Fruit fly (Drosophila melanogaster) whole organism, embryonic: ENCODE measurements around the gene CG7806.

Experiments used
- CG10431 ChIP-seq: fragments of 200-800 bp; sonication (Bioruptor generic); optimal IDR thresholded peaks from 3 replicates; lab custom pipeline; 2018; ENCODE audit warnings: missing biosample characterization, mild to moderate bottlenecking, missing genetic modification characterization
- CG10654 ChIP-seq: fragments of 200-800 bp; sonication (Bioruptor generic); optimal IDR thresholded peaks from 2 replicates; lab custom pipeline; 2016; ENCODE audit warnings: missing biosample characterization, missing genetic modification characterization
- CG11560 ChIP-seq: fragments of 200-800 bp; sonication (Bioruptor generic); IDR thresholded peaks from 3 replicates; pipeline ENCODE4 v1.3.6; 2022; ENCODE audit warnings: missing biosample characterization, missing genetic modification characterization
- CG12219 ChIP-seq: fragments of 200-800 bp; sonication (Bioruptor generic); optimal IDR thresholded peaks from 3 replicates; lab custom pipeline; 2018; ENCODE audit warnings: missing biosample characterization, mild to moderate bottlenecking, missing genetic modification characterization
- CG17385 ChIP-seq: fragments of 200-800 bp; sonication (Bioruptor generic); optimal IDR thresholded peaks from 3 replicates; lab custom pipeline; 2018; ENCODE audit warnings: missing biosample characterization, mild to moderate bottlenecking, missing genetic modification characterization
- CG18011 ChIP-seq: fragments of 200-800 bp; sonication (Bioruptor generic); optimal IDR thresholded peaks from 2 replicates; lab custom pipeline; 2017; ENCODE audit warnings: missing biosample characterization, missing genetic modification characterization, mild to moderate bottlenecking, moderate library complexity, missing genotype
- CG18599 ChIP-seq: fragments of 200-800 bp; sonication (Bioruptor generic); optimal IDR thresholded peaks from 3 replicates; lab custom pipeline; 2017; ENCODE audit warnings: missing biosample characterization, missing genetic modification characterization, mild to moderate bottlenecking, moderate library complexity, missing genetic modification reagents
- CG18619 ChIP-seq: fragments of 200-800 bp; sonication (Bioruptor generic); optimal IDR thresholded peaks from 3 replicates; lab custom pipeline; 2017; ENCODE audit warnings: missing biosample characterization, mild to moderate bottlenecking, missing genetic modification characterization
- CG2116 ChIP-seq: fragments of 200-800 bp; sonication (Bioruptor generic); optimal IDR thresholded peaks from 3 replicates; lab custom pipeline; 2018; ENCODE audit warnings: missing biosample characterization, mild to moderate bottlenecking, missing genetic modification characterization
- CG2199 ChIP-seq: fragments of 200-800 bp; sonication (Bioruptor generic); IDR thresholded peaks from 3 replicates; pipeline ENCODE4 v1.3.6; 2022; ENCODE audit warnings: missing biosample characterization, missing genetic modification characterization
- CG6254 ChIP-seq: fragments of 200-800 bp; sonication (Bioruptor generic); optimal IDR thresholded peaks from 3 replicates; lab custom pipeline; 2017; ENCODE audit warnings: mild to moderate bottlenecking, missing biosample characterization, missing genetic modification reagents, missing genetic modification characterization
- CG6683 ChIP-seq: fragments of 200-800 bp; sonication (Bioruptor generic); optimal IDR thresholded peaks from 2 replicates; lab custom pipeline; 2017; ENCODE audit warnings: missing biosample characterization, mild to moderate bottlenecking, missing genetic modification characterization, missing genetic modification reagents
- CG7271 ChIP-seq: fragments of 200-800 bp; sonication (Bioruptor generic); optimal IDR thresholded peaks from 2 replicates; lab custom pipeline; 2018; ENCODE audit warnings: missing biosample characterization, mild to moderate bottlenecking, missing genetic modification characterization, moderate library complexity
- CG8388 ChIP-seq: fragments of 200-800 bp; sonication (Bioruptor generic); optimal IDR thresholded peaks from 2 replicates; lab custom pipeline; 2019; ENCODE audit warnings: missing biosample characterization, mild to moderate bottlenecking, missing genetic modification characterization, moderate library complexity
- CG8765 ChIP-seq: fragments of 200-800 bp; sonication (Bioruptor generic); IDR thresholded peaks from 2 replicates; pipeline ENCODE4 v1.3.6; 2022; ENCODE audit warnings: missing biosample characterization, missing genetic modification characterization
- Dek ChIP-seq: fragments of 200-800 bp; sonication (Bioruptor generic); optimal IDR thresholded peaks from 3 replicates; lab custom pipeline; 2019; ENCODE audit warnings: missing biosample characterization, mild to moderate bottlenecking, missing genetic modification characterization, moderate library complexity
- Dll ChIP-seq: fragments of 200-800 bp; sonication (Bioruptor generic); IDR thresholded peaks from 4 replicates; pipeline ENCODE4 v1.3.6; 2022; ENCODE audit warnings: missing biosample characterization, missing genetic modification characterization; ENCODE audit not compliant: partially characterized antibody
- Dref ChIP-seq: fragments of 200-800 bp; sonication (Bioruptor generic); IDR thresholded peaks from 2 replicates; pipeline ENCODE4 v1.3.6; 2022; ENCODE audit warnings: missing biosample characterization, missing genetic modification characterization
- Fer2 ChIP-seq: fragments of 200-800 bp; sonication (Bioruptor generic); optimal IDR thresholded peaks from 2 replicates; lab custom pipeline; 2018; ENCODE audit warnings: missing biosample characterization, mild to moderate bottlenecking, missing genetic modification characterization, moderate library complexity
- HHEX ChIP-seq: fragments of 200-800 bp; sonication (Bioruptor generic); optimal IDR thresholded peaks from 3 replicates; lab custom pipeline; 2017; ENCODE audit warnings: missing biosample characterization, mild to moderate bottlenecking, missing genetic modification characterization, missing genetic modification reagents
- Hand ChIP-seq: fragments of 200-800 bp; sonication (Bioruptor generic); optimal IDR thresholded peaks from 2 replicates; lab custom pipeline; 2017; ENCODE audit warnings: mild to moderate bottlenecking, missing biosample characterization, missing genetic modification reagents, missing genetic modification characterization
- Hmr ChIP-seq: fragments of 200-800 bp; sonication (Bioruptor generic); optimal IDR thresholded peaks from 3 replicates; lab custom pipeline; 2017; ENCODE audit warnings: mild to moderate bottlenecking, missing biosample characterization, missing genetic modification reagents, missing genetic modification characterization
- Hr51 ChIP-seq, 2 experiments: fragments of 200-800 bp; sonication (Bioruptor generic); optimal IDR thresholded peaks; 2 replicates in 1 of 2; 3 replicates in 1 of 2; lab custom pipeline; 2016 to 2018; ENCODE audit warnings: missing biosample characterization in 2 of 2, missing genetic modification characterization in 2 of 2, mild to moderate bottlenecking in 1 of 2, moderate library complexity in 1 of 2
- Mrtf ChIP-seq: fragments of 200-800 bp; sonication (Bioruptor generic); IDR thresholded peaks from 3 replicates; pipeline ENCODE4 v1.3.6; 2022; ENCODE audit warnings: missing biosample characterization, missing genetic modification characterization
- Myb ChIP-seq: fragments of 200-800 bp; sonication (Bioruptor generic); optimal IDR thresholded peaks from 2 replicates; lab custom pipeline; 2016; ENCODE audit warnings: missing biosample characterization, missing genetic modification characterization
- NC2β ChIP-seq: fragments of 200-800 bp; sonication (Bioruptor generic); optimal IDR thresholded peaks from 2 replicates; lab custom pipeline; 2016; ENCODE audit warnings: missing biosample characterization, missing genetic modification characterization
- NK7.1 ChIP-seq: fragments of 200-800 bp; sonication (Bioruptor generic); optimal IDR thresholded peaks from 3 replicates; lab custom pipeline; 2016; ENCODE audit warnings: missing biosample characterization, missing genetic modification characterization
- Vsx1 ChIP-seq: fragments of 200-800 bp; sonication (Bioruptor generic); optimal IDR thresholded peaks from 2 replicates; lab custom pipeline; 2017; ENCODE audit warnings: missing biosample characterization, mild to moderate bottlenecking, missing genetic modification characterization, missing genetic modification reagents
- ac ChIP-seq: fragments of 200-800 bp; sonication (Bioruptor generic); optimal IDR thresholded peaks from 3 replicates; lab custom pipeline; 2017; ENCODE audit warnings: missing biosample characterization, mild to moderate bottlenecking, missing genetic modification characterization
- cad ChIP-seq: fragments of >200 bp; optimal IDR thresholded peaks from 2 replicates; lab custom pipeline; 2017; ENCODE audit warnings: missing biosample characterization, missing genetic modification characterization
- danr ChIP-seq: fragments of 200-800 bp; sonication (Bioruptor generic); IDR thresholded peaks from 2 replicates; pipeline ENCODE4 v1.3.6; 2022; ENCODE audit warnings: missing biosample characterization, missing genetic modification characterization
- ems ChIP-seq: fragments of 200-800 bp; sonication (Bioruptor generic); optimal IDR thresholded peaks from 3 replicates; lab custom pipeline; 2016; ENCODE audit warnings: missing biosample characterization, missing genetic modification characterization
- fd102C ChIP-seq: fragments of 200-800 bp; sonication (Bioruptor generic); optimal IDR thresholded peaks from 2 replicates; lab custom pipeline; 2018; ENCODE audit warnings: missing biosample characterization, mild to moderate bottlenecking, missing genetic modification characterization, moderate library complexity
- gfzf ChIP-seq: fragments of 200-800 bp; sonication (Bioruptor generic); optimal IDR thresholded peaks from 2 replicates; lab custom pipeline; 2016; ENCODE audit warnings: missing biosample characterization, mild to moderate bottlenecking, missing genetic modification characterization, moderate library complexity
- her ChIP-seq: fragments of 200-800 bp; sonication (Bioruptor generic); optimal IDR thresholded peaks from 2 replicates; lab custom pipeline; 2016; ENCODE audit warnings: missing biosample characterization, missing genetic modification characterization
- hth ChIP-seq: fragments of >200 bp; optimal IDR thresholded peaks from 2 replicates; lab custom pipeline; 2017; ENCODE audit warnings: inconsistent platforms
- jigr1 ChIP-seq: fragments of 200-800 bp; sonication (Bioruptor generic); IDR thresholded peaks from 3 replicates; pipeline ENCODE4 v1.3.6; 2022; ENCODE audit warnings: missing biosample characterization, missing genetic modification characterization
- klu ChIP-seq: fragments of 200-800 bp; sonication (Bioruptor generic); IDR thresholded peaks from 2 replicates; pipeline ENCODE4 v1.3.6; 2022; ENCODE audit warnings: missing biosample characterization, missing genetic modification characterization
- lilli ChIP-seq: fragments of 200-800 bp; sonication (Bioruptor generic); optimal IDR thresholded peaks from 3 replicates; lab custom pipeline; 2016; ENCODE audit warnings: missing biosample characterization, missing genetic modification characterization
- maf-S ChIP-seq: fragments of 200-800 bp; sonication (Bioruptor generic); optimal IDR thresholded peaks from 2 replicates; lab custom pipeline; 2016; ENCODE audit warnings: missing biosample characterization, missing genetic modification characterization
- mirr ChIP-seq: fragments of 200-800 bp; sonication (Bioruptor generic); optimal IDR thresholded peaks from 3 replicates; lab custom pipeline; 2018; ENCODE audit warnings: missing biosample characterization, mild to moderate bottlenecking, missing genetic modification characterization
- pzg ChIP-seq: fragments of 200-800 bp; sonication (Bioruptor generic); optimal IDR thresholded peaks from 3 replicates; lab custom pipeline; 2018; ENCODE audit warnings: missing biosample characterization, mild to moderate bottlenecking, missing genetic modification characterization, moderate library complexity
- repo ChIP-seq: fragments of 200-800 bp; sonication (Bioruptor generic); optimal IDR thresholded peaks from 2 replicates; lab custom pipeline; 2016; ENCODE audit warnings: missing biosample characterization, missing genetic modification characterization
- run ChIP-seq: fragments of 200-800 bp; sonication (Bioruptor generic); optimal IDR thresholded peaks from 3 replicates; lab custom pipeline; 2018; ENCODE audit warnings: missing biosample characterization, mild to moderate bottlenecking, missing genetic modification characterization
- sim ChIP-seq: fragments of 200-800 bp; sonication (Bioruptor generic); IDR thresholded peaks from 2 replicates; pipeline ENCODE4 v1.3.6; 2022; ENCODE audit warnings: missing biosample characterization, missing genetic modification characterization
- so ChIP-seq: fragments of 200-800 bp; sonication (Bioruptor generic); IDR thresholded peaks from 3 replicates; pipeline ENCODE4 v1.3.6; 2022; ENCODE audit warnings: missing biosample characterization, missing genetic modification characterization
- tio ChIP-seq: fragments of 200-800 bp; sonication (Bioruptor generic); optimal IDR thresholded peaks from 2 replicates; lab custom pipeline; 2017; ENCODE audit warnings: missing biosample characterization, missing genetic modification characterization, inconsistent platforms
- usp ChIP-seq: fragments of >200 bp; optimal IDR thresholded peaks from 2 replicates; lab custom pipeline; 2017; ENCODE audit warnings: missing biosample characterization, missing genetic modification characterization
- zf30C ChIP-seq: fragments of 200-800 bp; sonication (Bioruptor generic); optimal IDR thresholded peaks from 3 replicates; lab custom pipeline; 2018; ENCODE audit warnings: missing biosample characterization, mild to moderate bottlenecking, missing genetic modification characterization

Gene CG7806

DNA sequence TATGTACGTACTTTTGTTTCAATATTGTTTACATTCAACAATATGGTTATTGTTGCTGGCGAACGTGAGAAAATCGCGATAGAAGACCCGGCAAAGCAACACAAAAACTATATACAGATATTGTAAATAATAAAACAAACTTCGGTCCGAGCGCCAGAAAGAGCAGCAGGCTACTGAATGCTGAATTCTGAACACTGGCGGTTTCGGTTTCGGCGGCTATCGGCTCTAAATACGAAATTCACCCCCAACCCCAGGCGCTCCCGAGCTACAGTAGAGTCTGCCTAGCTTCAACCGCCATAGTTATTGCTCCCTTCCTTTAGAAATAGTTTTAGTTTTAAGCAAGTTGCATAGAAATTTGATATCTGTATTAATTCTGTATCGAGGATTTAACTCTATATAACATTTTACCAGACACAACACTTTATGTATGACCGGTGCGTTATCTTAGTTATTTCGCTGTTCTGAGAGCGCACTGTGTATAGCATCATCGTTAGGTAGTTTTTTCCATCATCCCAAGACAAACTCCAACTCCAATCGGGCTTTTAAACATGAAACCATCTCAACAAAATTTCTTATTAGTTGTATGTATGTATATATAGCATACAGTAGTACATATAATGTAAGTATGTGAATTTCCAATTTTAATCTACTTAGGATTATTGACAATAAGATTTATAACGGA, 51.2 kb downstream of the CG7806 start, which contains the start of gene CG7627 (continued):
- no peak for TF ChIP-seq Dll (GFP tag; lab: Robert Waterston, UW)
- peak; percentile 80 for TF ChIP-seq HHEX (GFP tag; lab: Kevin White, UChicago)
- TF ChIP-seq CG8388 (GFP tag; lab: Kevin White, UChicago), result peak; percentile 55
- peak; percentile 26 for TF ChIP-seq CG18011 (GFP tag; lab: Kevin White, UChicago)
- TF ChIP-seq klu (GFP tag; lab: Robert Waterston, UW), result peak; percentile 25; the same call in 1 of the 2 replicates
- peak; percentile 71 for TF ChIP-seq CG18619 (GFP tag; lab: Kevin White, UChicago)
- no peak for TF ChIP-seq CG8765 (GFP tag; lab: Robert Waterston, UW)
- no peak for TF ChIP-seq hth (lab: Kevin White, UChicago)
- TF ChIP-seq maf-S (GFP tag; lab: Kevin White, UChicago), result peak; percentile 43
- peak; percentile 74 for TF ChIP-seq so (GFP tag; lab: Robert Waterston, UW)
- TF ChIP-seq her, result peak; percentile 70
- TF ChIP-seq Hand (GFP tag; lab: Kevin White, UChicago), result peak; percentile 62
- TF ChIP-seq CG6254 (GFP tag; lab: Kevin White, UChicago), result peak; percentile 12
- TF ChIP-seq sim, result peak; percentile 57
- TF ChIP-seq CG7271 (tag; lab: Kevin White, UChicago), result no peak
- no peak for TF ChIP-seq fd102C (GFP tag; lab: Kevin White, UChicago)
- peak; percentile 63 for TF ChIP-seq CG6683 (GFP tag; lab: Kevin White, UChicago)
- peak; percentile 9 for TF ChIP-seq pzg (GFP tag; lab: Kevin White, UChicago)
- peak; percentile 19 for TF ChIP-seq Vsx1 (GFP tag; lab: Kevin White, UChicago)
- peak; percentile 68 for TF ChIP-seq CG17385
- 0 out of 2 replicates have a peak, but pooled peaks have one; percentile 40 for TF ChIP-seq danr
- TF ChIP-seq Fer2 (tag; lab: Kevin White, UChicago), result peak; percentile 58
- no peak for TF ChIP-seq cad (GFP tag; lab: Kevin White, UChicago)
- TF ChIP-seq Dref (GFP tag; lab: Robert Waterston, UW), result peak; percentile 27
- TF ChIP-seq jigr1 (GFP tag; lab: Robert Waterston, UW), result peak; percentile 40; the same call in 1 of the 3 replicates
- TF ChIP-seq ems, result peak; percentile 67
- TF ChIP-seq Dek (tag; lab: Kevin White, UChicago), result peak; percentile 65
- peak; percentile 69 for TF ChIP-seq tio (GFP tag; lab: Kevin White, UChicago)
- TF ChIP-seq NC2β (GFP tag; lab: Kevin White, UChicago), result peak; percentile 49
- TF ChIP-seq CG2199 (GFP tag; lab: Robert Waterston, UW), result no peak
- peak; percentile 89 for TF ChIP-seq lilli (GFP tag; lab: Kevin White, UChicago)
- TF ChIP-seq CG10431 (GFP tag; lab: Kevin White, UChicago), result no peak
- TF ChIP-seq Mrtf (GFP tag; lab: Robert Waterston, UW), result peak; percentile 80
- TF ChIP-seq gfzf (GFP tag; lab: Kevin White, UChicago), result no peak
- TF ChIP-seq CG12219 (GFP tag; lab: Kevin White, UChicago), result peak; percentile 73
- TF ChIP-seq repo, result peak; percentile 73
- TF ChIP-seq Myb (GFP tag; lab: Kevin White, UChicago), result peak; percentile 65
- TF ChIP-seq CG10654 (GFP tag; lab: Kevin White, UChicago), result peak; percentile 50
- peak; percentile 84 for TF ChIP-seq Hmr (GFP tag; lab: Kevin White, UChicago)
- TF ChIP-seq zf30C (GFP tag; lab: Kevin White, UChicago), result no peak
- TF ChIP-seq mirr, result no peak
- TF ChIP-seq usp (GFP tag; lab: Kevin White, UChicago), result no peak
- peak; percentile 21 to 77 for TF ChIP-seq Hr51 (GFP tag; optimal IDR thresholded peaks at IDR 0.05; lab: Kevin White, UChicago)
- peak; percentile 63; the same call in 2 of the 3 replicates for TF ChIP-seq CG11560 (tag; lab: Robert Waterston, UW)
- peak; percentile 35 for TF ChIP-seq run (tag; lab: Kevin White, UChicago)
- TF ChIP-seq ac (GFP tag; lab: Kevin White, UChicago), result no peak
- TF ChIP-seq CG18599 (GFP tag; lab: Kevin White, UChicago), result peak; percentile 94
- peak; percentile 63 for TF ChIP-seq NK7.1 (GFP tag; lab: Kevin White, UChicago)
- peak; percentile 17 for TF ChIP-seq CG2116
